Fruit fly (Drosophila melanogaster): ENCODE results near the gene CG5262.

The CG5262 gene

DNA sequence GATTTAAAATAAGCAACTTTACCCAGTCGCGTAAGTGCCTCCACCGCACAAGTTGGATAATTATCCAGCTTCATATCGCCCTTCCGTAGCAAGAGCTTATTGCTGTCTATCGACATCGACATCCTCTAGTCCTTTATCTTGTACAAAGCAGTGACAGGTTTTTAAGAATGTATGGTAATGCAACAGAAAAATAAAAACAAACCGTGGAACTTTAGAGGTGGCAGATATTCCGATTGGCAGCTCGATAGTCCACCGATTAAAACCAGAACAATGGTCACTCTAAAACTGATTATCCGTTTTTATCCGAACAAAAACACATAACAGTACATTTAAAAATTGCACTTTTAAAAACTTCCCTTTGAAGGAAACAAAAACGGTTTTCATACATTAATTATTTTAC, 2.8 kb downstream of the CG5262 start, which contains the start of gene CG5274:
Gene CG5274, minus strand, starts transcription at position 218 of the 400 bp plus-strand sequence.
- TF ChIP-seq CG11902 (GFP tag; optimal IDR thresholded peaks at IDR 0.05): no peak

DNA sequence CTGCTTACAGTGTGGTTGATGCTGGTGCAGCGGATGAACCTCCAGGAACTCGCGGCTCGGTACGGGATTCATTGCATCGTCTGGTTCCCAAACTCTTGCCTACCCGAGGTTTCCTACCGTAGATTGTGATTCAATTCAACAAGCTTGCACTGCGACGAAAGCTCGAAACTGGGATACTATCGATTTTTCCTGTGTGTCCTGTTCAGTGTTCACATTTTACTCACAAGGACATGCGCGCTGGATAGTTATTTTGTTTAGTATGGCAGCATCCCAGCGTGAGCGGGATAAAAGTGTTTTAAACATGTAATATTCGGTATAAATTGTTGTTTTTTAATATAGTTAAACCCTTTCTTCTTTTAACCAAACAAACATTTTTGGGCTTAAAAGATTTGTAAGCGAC, 4.4 kb downstream of the CG5262 start, which contains the start of gene CG5282:
Gene CG5282, minus strand, starts transcription at position 184 of the 400 bp plus-strand sequence.
- TF ChIP-seq Met (GFP tag; optimal IDR thresholded peaks at IDR 0.05): no peak
- TF ChIP-seq CG34406 (GFP tag; optimal IDR thresholded peaks at IDR 0.05): no peak
- no peak for TF ChIP-seq net (GFP tag; optimal IDR thresholded peaks at IDR 0.05)
- TF ChIP-seq CG31627 (GFP tag; optimal IDR thresholded peaks at IDR 0.05): no peak
- TF ChIP-seq CG8632 (GFP tag; optimal IDR thresholded peaks at IDR 0.05): no peak
- TF ChIP-seq Ets96B (tag; optimal IDR thresholded peaks at IDR 0.05): no peak
- no peak for TF ChIP-seq Sox102F (GFP tag; optimal IDR thresholded peaks at IDR 0.05)
- no peak for TF ChIP-seq Hr39 (GFP tag; optimal IDR thresholded peaks at IDR 0.05)
- no peak for TF ChIP-seq lz (GFP tag; optimal IDR thresholded peaks at IDR 0.05)
- TF ChIP-seq Gug (GFP tag; IDR thresholded peaks at IDR 0.05): no peak
- no peak for TF ChIP-seq pdm3 (GFP tag; optimal IDR thresholded peaks at IDR 0.05)
- TF ChIP-seq CG6808 (GFP tag; optimal IDR thresholded peaks at IDR 0.05): no peak
- TF ChIP-seq achi (GFP tag; optimal IDR thresholded peaks at IDR 0.05): no peak
- TF ChIP-seq cyc (GFP tag; optimal IDR thresholded peaks at IDR 0.05): no peak
- no peak for TF ChIP-seq Smox (GFP tag; optimal IDR thresholded peaks at IDR 0.05)
- no peak for TF ChIP-seq svp (GFP tag)
- TF ChIP-seq CG8319 (GFP tag; optimal IDR thresholded peaks at IDR 0.05): no peak
- no peak for TF ChIP-seq CG3032 (tag; optimal IDR thresholded peaks at IDR 0.05)
- no peak for TF ChIP-seq CG6276 (GFP tag; optimal IDR thresholded peaks at IDR 0.05)
- TF ChIP-seq acj6 (GFP tag; optimal IDR thresholded peaks at IDR 0.05): no peak

DNA sequence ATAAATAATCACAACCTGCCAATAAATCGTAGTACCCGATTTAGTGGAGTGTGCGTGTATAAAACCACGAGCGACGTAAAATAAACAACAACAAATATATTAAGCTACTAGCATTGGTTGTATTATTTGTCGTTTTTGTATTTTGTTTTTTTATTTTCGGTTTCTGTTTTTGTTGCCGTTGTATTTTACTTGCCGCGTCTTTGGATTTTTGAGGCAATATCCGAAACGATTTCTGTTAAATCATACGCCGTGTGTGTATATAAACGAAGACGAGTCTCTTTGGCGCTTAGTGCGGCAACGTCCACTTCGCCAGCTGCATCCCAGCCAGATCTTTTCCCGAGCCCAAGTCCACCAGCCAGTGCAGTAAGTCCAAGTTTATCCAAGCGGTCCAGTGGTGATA, 17.0 kb downstream of the CG5262 start, which contains the start of gene zye:
Gene zye, plus strand, starts transcription at position 301 of the 400 bp plus-strand sequence.
- TF ChIP-seq CG6854 (GFP tag; optimal IDR thresholded peaks at IDR 0.05): no peak
- TF ChIP-seq CG7368 (GFP tag; optimal IDR thresholded peaks at IDR 0.05): no peak
- no peak for TF ChIP-seq CG6276 (GFP tag; optimal IDR thresholded peaks at IDR 0.05)
- TF ChIP-seq Sox102F (GFP tag; optimal IDR thresholded peaks at IDR 0.05): no peak
- no peak for TF ChIP-seq Lpt (GFP tag; optimal IDR thresholded peaks at IDR 0.05)
- TF ChIP-seq cyc (GFP tag; optimal IDR thresholded peaks at IDR 0.05): no peak
- TF ChIP-seq Blimp-1 (GFP tag; optimal IDR thresholded peaks at IDR 0.05): no peak

DNA sequence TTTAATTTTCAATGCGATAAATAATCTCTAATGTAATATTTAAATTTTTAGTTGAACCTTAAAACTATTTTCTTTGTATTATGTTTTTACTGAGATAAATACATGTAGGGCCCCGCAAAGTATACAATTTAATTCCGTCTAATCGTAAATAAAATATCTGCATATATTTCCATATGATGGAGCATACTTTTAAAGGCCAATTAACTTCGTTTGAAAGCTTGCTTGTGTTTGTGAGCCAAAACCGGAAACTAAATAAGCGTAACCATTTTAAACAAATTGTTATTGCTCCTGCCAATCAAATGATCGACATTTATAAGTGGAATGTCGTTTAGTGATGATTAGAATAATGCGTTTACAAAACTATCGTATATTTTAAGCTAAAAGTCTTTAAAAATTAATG, 19.5 kb downstream of the CG5262 start:
- no peak for TF ChIP-seq CG11762 (GFP tag; optimal IDR thresholded peaks at IDR 0.05; ENCODE audit: insufficient read depth)
- TF ChIP-seq svp (GFP tag): peak; percentile 22
- TF ChIP-seq Eip78C (GFP tag): peak; percentile 47
- TF ChIP-seq Hr38 (GFP tag; optimal IDR thresholded peaks at IDR 0.05): no peak
- TF ChIP-seq eg (GFP tag; IDR thresholded peaks at IDR 0.05): no peak
- TF ChIP-seq Blimp-1 (GFP tag; optimal IDR thresholded peaks at IDR 0.05): no peak
- no peak for TF ChIP-seq Hr39 (GFP tag; optimal IDR thresholded peaks at IDR 0.05)
- TF ChIP-seq lz (GFP tag; optimal IDR thresholded peaks at IDR 0.05): no peak
- peak; percentile 2 for TF ChIP-seq vri (GFP tag; optimal IDR thresholded peaks at IDR 0.05)
- no peak for TF ChIP-seq CG11902 (GFP tag; optimal IDR thresholded peaks at IDR 0.05)
- no peak for TF ChIP-seq Hr4 (GFP tag; optimal IDR thresholded peaks at IDR 0.05)

DNA sequence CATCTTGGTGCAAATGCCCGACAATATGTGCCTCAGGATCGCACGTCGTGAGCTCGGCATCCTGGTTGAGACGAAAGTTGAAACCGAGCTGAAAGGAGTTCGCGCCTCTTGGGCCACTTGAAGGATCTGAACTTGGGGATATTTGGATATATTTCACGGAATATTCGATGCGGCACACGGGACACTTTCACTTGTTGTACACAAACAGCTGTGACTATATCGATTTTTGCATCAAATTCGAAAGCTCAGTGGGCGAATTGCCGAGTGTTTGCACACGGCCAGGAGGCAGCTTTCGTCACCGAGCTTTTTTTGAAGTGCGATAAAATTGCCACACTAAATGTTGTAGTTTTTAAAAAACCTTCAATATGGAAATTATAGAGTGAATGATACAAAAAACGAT, 19.9 kb downstream of the CG5262 start, which contains the start of gene CG13248:
Gene CG13248, minus strand, starts transcription at position 222 of the 400 bp plus-strand sequence.
- TF ChIP-seq Sox15 (GFP tag; optimal IDR thresholded peaks at IDR 0.05): no peak
- TF ChIP-seq dac (GFP tag; optimal IDR thresholded peaks at IDR 0.05): no peak
- TF ChIP-seq CG6276 (GFP tag; optimal IDR thresholded peaks at IDR 0.05): no peak
- TF ChIP-seq Gug (GFP tag; IDR thresholded peaks at IDR 0.05): no peak
- no peak for TF ChIP-seq Hr4 (GFP tag; optimal IDR thresholded peaks at IDR 0.05)
- TF ChIP-seq CG6808 (GFP tag; optimal IDR thresholded peaks at IDR 0.05): no peak

Measured in whole organism, prepupa.